Fruit fly (Drosophila melanogaster): ENCODE data around the gene CG4836.
A peak's percentile ranks its signal among the peaks of the same experiment; 100 is the strongest.

The CG4836 gene

dm6 chr3R:20008372-20009051 is 5.2 kb upstream of the CG4836 start, which contains the start of the genes Hs6st and MED25:
Gene Hs6st, minus strand, starts transcription at chr3R:20008512.
Gene MED25, plus strand, starts transcription at chr3R:20008947.
- TF ChIP-seq psq (optimal IDR thresholded peaks at IDR 0.05), result peak; percentile 91
- no peak for TF ChIP-seq Myc (optimal IDR thresholded peaks at IDR 0.05)
- TF ChIP-seq h (optimal IDR thresholded peaks at IDR 0.05), result no peak
- TF ChIP-seq Sin3A (optimal IDR thresholded peaks at IDR 0.05), result no peak
- TF ChIP-seq insv (optimal IDR thresholded peaks at IDR 0.05), result no peak
- TF ChIP-seq ttk (optimal IDR thresholded peaks at IDR 0.05), result no peak

DNA sequence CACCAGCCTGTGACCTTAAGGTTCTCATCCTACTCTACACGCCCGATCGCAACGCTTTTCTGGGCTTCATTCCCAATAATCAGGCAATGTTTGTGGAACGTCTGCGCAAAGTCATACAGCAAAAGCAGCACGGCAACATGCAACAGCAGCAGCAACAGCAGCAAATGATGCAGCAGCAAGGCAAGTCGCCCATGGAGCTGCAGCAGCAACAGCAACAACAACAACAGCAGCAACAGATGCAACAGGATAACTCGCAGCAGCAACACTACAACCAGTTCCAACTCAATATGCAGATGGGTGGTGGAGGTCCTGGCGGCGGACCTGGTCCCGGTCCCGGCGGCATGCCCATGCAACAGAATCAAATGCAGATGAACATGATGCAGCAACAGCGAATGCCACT is 2.7 kb upstream of the CG4836 start:
- no peak for TF ChIP-seq h (optimal IDR thresholded peaks at IDR 0.05)

dm6 chr3R:20012688-20013087 is 984 bp upstream of the CG4836 start:
- TF ChIP-seq psq (optimal IDR thresholded peaks at IDR 0.05) (no peak), h (optimal IDR thresholded peaks at IDR 0.05) (no peak), ttk (optimal IDR thresholded peaks at IDR 0.05) (no peak), insv (optimal IDR thresholded peaks at IDR 0.05) (no peak), Sin3A (optimal IDR thresholded peaks at IDR 0.05) (no peak), Myc (optimal IDR thresholded peaks at IDR 0.05) (no peak)

- TF ChIP-seq Myc (optimal IDR thresholded peaks at IDR 0.05) (no peak), ttk (optimal IDR thresholded peaks at IDR 0.05) (no peak), h (optimal IDR thresholded peaks at IDR 0.05) (no peak), psq (optimal IDR thresholded peaks at IDR 0.05) (no peak), Sin3A (optimal IDR thresholded peaks at IDR 0.05) (no peak), insv (optimal IDR thresholded peaks at IDR 0.05) (no peak)
These were observed 7.6 kb downstream of the CG4836 start, which contains the start of the genes PIG-L and psidin for dm6 chr3R:20021152-20021769. Gene PIG-L, minus strand, starts transcription at chr3R:20021338. Gene psidin, plus strand, starts transcription at chr3R:20021704.

- TF ChIP-seq Sin3A (optimal IDR thresholded peaks at IDR 0.05), result no peak
- no peak for TF ChIP-seq ttk (optimal IDR thresholded peaks at IDR 0.05)
- no peak for TF ChIP-seq Myc (optimal IDR thresholded peaks at IDR 0.05)
- TF ChIP-seq psq (optimal IDR thresholded peaks at IDR 0.05), result no peak
- no peak for TF ChIP-seq h (optimal IDR thresholded peaks at IDR 0.05)
- no peak for TF ChIP-seq insv (optimal IDR thresholded peaks at IDR 0.05)
These were observed 14.2 kb downstream of the CG4836 start, which contains the start of the genes CG4424 and CG4854 for dm6 chr3R:20027841-20028240. Gene CG4424, minus strand, starts transcription at chr3R:20028040. Gene CG4854, plus strand, starts transcription at chr3R:20028058.

- TF ChIP-seq Myc (optimal IDR thresholded peaks at IDR 0.05), result no peak
- TF ChIP-seq Sin3A (optimal IDR thresholded peaks at IDR 0.05), result no peak
- no peak for TF ChIP-seq insv (optimal IDR thresholded peaks at IDR 0.05)
- TF ChIP-seq h (optimal IDR thresholded peaks at IDR 0.05), result no peak
- no peak for TF ChIP-seq psq (optimal IDR thresholded peaks at IDR 0.05)
- TF ChIP-seq ttk (optimal IDR thresholded peaks at IDR 0.05), result no peak
These were observed 17.5 kb downstream of the CG4836 start, which contains the start of gene trem for dm6 chr3R:20031043-20031763. Gene trem, minus strand, starts transcription at chr3R:20031309.

DNA sequence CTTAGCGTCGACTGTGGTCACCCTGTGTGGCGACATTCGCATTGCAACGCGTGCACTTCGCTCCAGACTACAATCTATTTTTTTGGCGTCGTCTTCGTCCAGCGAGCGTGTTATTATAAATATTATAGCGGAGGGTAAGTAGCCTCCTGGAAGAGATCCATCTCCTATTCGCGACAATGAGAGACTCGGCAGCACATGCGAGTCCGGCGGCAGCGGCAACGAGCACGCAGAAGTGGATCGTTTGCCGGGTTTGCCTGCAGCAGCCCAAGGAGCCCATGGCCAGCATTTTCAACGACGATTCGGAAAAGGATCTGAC is 18.1 kb downstream of the CG4836 start, which contains the start of gene idc:
TSS of gene idc (plus strand) at position 60 of the 316 bp plus-strand sequence.
- TF ChIP-seq psq (optimal IDR thresholded peaks at IDR 0.05), result no peak
- TF ChIP-seq Myc (optimal IDR thresholded peaks at IDR 0.05), result no peak
- no peak for TF ChIP-seq Sin3A (optimal IDR thresholded peaks at IDR 0.05)
- no peak for TF ChIP-seq h (optimal IDR thresholded peaks at IDR 0.05)
- TF ChIP-seq ttk (optimal IDR thresholded peaks at IDR 0.05), result no peak
- no peak for TF ChIP-seq insv (optimal IDR thresholded peaks at IDR 0.05)

- TF ChIP-seq insv (optimal IDR thresholded peaks at IDR 0.05), result no peak
- no peak for TF ChIP-seq Myc (optimal IDR thresholded peaks at IDR 0.05)
- no peak for TF ChIP-seq h (optimal IDR thresholded peaks at IDR 0.05)
- no peak for TF ChIP-seq ttk (optimal IDR thresholded peaks at IDR 0.05)
- no peak for TF ChIP-seq Sin3A (optimal IDR thresholded peaks at IDR 0.05)
- no peak for TF ChIP-seq psq (optimal IDR thresholded peaks at IDR 0.05)
These were observed 22.2 kb downstream of the CG4836 start, which contains the start of gene Regnase-1 for dm6 chr3R:20035887-20036286. Gene Regnase-1, minus strand, starts transcription at chr3R:20036056.

- no peak for TF ChIP-seq Myc (optimal IDR thresholded peaks at IDR 0.05)
- TF ChIP-seq ttk (optimal IDR thresholded peaks at IDR 0.05), result no peak
- TF ChIP-seq insv (optimal IDR thresholded peaks at IDR 0.05), result no peak
- TF ChIP-seq Sin3A (optimal IDR thresholded peaks at IDR 0.05), result no peak
These were observed 28.8 kb downstream of the CG4836 start, which contains the start of the genes CG33934 and Indy-2 for dm6 chr3R:20042457-20042856. Gene CG33934, plus strand, starts transcription at chr3R:20042757. Gene Indy-2, plus strand, starts transcription at chr3R:20042757.

DNA sequence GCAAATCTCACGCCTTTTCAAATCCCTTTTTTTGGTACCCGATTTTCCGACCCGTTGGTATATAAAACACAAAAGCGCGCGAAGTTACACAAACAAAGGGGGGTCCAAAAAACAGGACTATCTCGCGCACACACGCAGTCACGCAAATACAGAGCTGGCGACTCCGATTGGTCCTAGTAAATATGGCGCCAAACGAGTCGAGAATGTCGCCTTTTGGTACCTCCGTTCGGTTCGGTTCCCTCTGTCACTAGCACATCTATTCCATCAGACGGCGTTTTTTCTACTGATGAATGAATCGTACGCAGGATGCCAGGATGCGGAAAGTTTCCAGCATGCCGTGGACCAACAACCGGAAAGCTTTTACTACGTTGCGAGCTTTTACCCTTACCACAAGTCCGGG is 42.1 kb downstream of the CG4836 start, which contains the start of gene CG17193:
TSS of gene CG17193 (minus strand) at position 289 of the 400 bp plus-strand sequence.
- TF ChIP-seq psq (optimal IDR thresholded peaks at IDR 0.05) (no peak), ttk (optimal IDR thresholded peaks at IDR 0.05) (no peak), Sin3A (optimal IDR thresholded peaks at IDR 0.05) (no peak), insv (optimal IDR thresholded peaks at IDR 0.05) (no peak), Myc (optimal IDR thresholded peaks at IDR 0.05) (no peak), h (optimal IDR thresholded peaks at IDR 0.05) (no peak)

- TF ChIP-seq insv (optimal IDR thresholded peaks at IDR 0.05) (no peak), psq (optimal IDR thresholded peaks at IDR 0.05) (no peak), Myc (optimal IDR thresholded peaks at IDR 0.05) (no peak), h (optimal IDR thresholded peaks at IDR 0.05) (no peak), ttk (optimal IDR thresholded peaks at IDR 0.05) (no peak), Sin3A (optimal IDR thresholded peaks at IDR 0.05) (no peak)
These were observed 43.8 kb downstream of the CG4836 start, which contains the start of gene mdlc for dm6 chr3R:20057501-20057900. Gene mdlc, plus strand, starts transcription at chr3R:20057748.

dm6 chr3R:20058960-20059359 is 45.3 kb downstream of the CG4836 start:
- TF ChIP-seq ttk (optimal IDR thresholded peaks at IDR 0.05), result no peak
- TF ChIP-seq insv (optimal IDR thresholded peaks at IDR 0.05), result no peak
- no peak for TF ChIP-seq Sin3A (optimal IDR thresholded peaks at IDR 0.05)
- TF ChIP-seq h (optimal IDR thresholded peaks at IDR 0.05), result no peak
- TF ChIP-seq Myc (optimal IDR thresholded peaks at IDR 0.05), result no peak
- TF ChIP-seq psq (optimal IDR thresholded peaks at IDR 0.05), result no peak

Measured in Kc167 (cell line).